Worm (Caenorhabditis elegans) whole organism, L2 larva: ENCODE data around the gene nhr-35.

ENCODE experiments used
- ama-1 ChIP-seq: fragments of 150-350 bp; optimal IDR thresholded peaks from 2 replicates; lab custom pipeline; 2018; ENCODE audit warnings: inconsistent platforms
- ceh-82 ChIP-seq: fragments of 150-350 bp; optimal IDR thresholded peaks from 2 replicates; lab custom pipeline; 2014; ENCODE audit warnings: missing biosample characterization, missing genetic modification characterization
- elt-3 ChIP-seq: sonication (generic microtip); optimal IDR thresholded peaks from 2 replicates; lab custom pipeline; 2017; ENCODE audit warnings: missing biosample characterization, missing genetic modification characterization
- mdl-1 ChIP-seq, 2 experiments: fragments of 150-350 bp in 1 of 2; sonication (generic microtip) in 1 of 2; optimal IDR thresholded peaks; 2 replicates each; lab custom pipeline; 2017; ENCODE audit warnings: missing biosample characterization in 2 of 2, missing genetic modification characterization in 2 of 2
- nhr-11 ChIP-seq: fragments of 150-350 bp; optimal IDR thresholded peaks from 2 replicates; lab custom pipeline; 2014; ENCODE audit warnings: missing biosample characterization, missing genetic modification characterization
- nhr-12 ChIP-seq: fragments of 150-350 bp; optimal IDR thresholded peaks from 2 replicates; lab custom pipeline; 2014; ENCODE audit warnings: missing biosample characterization, missing genetic modification characterization
- nhr-237 ChIP-seq: fragments of 150-350 bp; optimal IDR thresholded peaks from 2 replicates; lab custom pipeline; 2014; ENCODE audit warnings: missing biosample characterization, missing genetic modification characterization
- nhr-6 ChIP-seq: fragments of 150-350 bp; optimal IDR thresholded peaks from 2 replicates; lab custom pipeline; 2014; ENCODE audit warnings: missing biosample characterization, missing genetic modification characterization
- ztf-11 ChIP-seq: sonication (generic microtip); optimal IDR thresholded peaks from 2 replicates; lab custom pipeline; 2017; ENCODE audit warnings: missing biosample characterization, missing genetic modification characterization

DNA sequence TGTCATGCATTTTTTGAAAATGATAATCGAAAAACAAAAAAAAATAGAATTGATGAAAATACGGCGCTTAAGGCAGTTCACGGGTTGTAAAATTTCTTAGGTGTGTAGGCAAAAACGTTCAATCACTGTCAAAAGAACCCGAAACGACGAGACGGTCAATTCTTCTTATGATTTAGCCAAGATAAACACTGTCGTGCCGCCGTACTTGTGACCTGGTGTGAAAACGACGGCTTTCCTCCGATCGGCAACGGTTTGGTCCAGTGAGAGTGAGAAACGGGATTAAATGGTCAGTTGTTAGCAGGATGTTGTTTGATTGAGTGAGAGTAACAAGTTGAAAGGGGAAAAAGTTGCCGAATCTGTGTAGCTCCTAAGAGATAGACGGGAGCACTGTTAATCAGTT is 48.4 kb upstream of the nhr-35 start:
- TF ChIP-seq mdl-1 (tag; optimal IDR thresholded peaks at IDR 0.05; lab: Kevin White, UChicago) (no peak), nhr-237 (tag; lab: Kevin White, UChicago) (no peak), nhr-6 (no peak), nhr-12 (tag; lab: Kevin White, UChicago) (no peak), ceh-82 (tag; lab: Kevin White, UChicago) (no peak), nhr-11 (tag; lab: Kevin White, UChicago) (no peak), ztf-11 (tag; lab: Kevin White, UChicago) (no peak), ama-1 (lab: Kevin White, UChicago) (no peak), elt-3 (tag; lab: Kevin White, UChicago) (no peak)
